Fruit fly (Drosophila melanogaster) whole organism, wandering third instar larva: Measurements from ENCODE around the gene CG17477.

Experiments used
- Abd-B ChIP-seq: fragments of >200 bp; optimal IDR thresholded peaks from 2 replicates; lab custom pipeline; 2017; ENCODE audit warnings: missing biosample characterization, missing genetic modification characterization
- Mio ChIP-seq: sonication (Bioruptor generic); optimal IDR thresholded peaks from 2 replicates; lab custom pipeline; 2016; ENCODE audit warnings: missing biosample characterization, missing genetic modification characterization
- psq ChIP-seq: fragments of 200-800 bp; sonication (Bioruptor generic); optimal IDR thresholded peaks from 3 replicates; lab custom pipeline; 2017; ENCODE audit warnings: missing biosample characterization, mild to moderate bottlenecking, missing genetic modification characterization, moderate library complexity
- rgr ChIP-seq: fragments of 200-800 bp; sonication (Bioruptor generic); optimal IDR thresholded peaks from 3 replicates; lab custom pipeline; 2016; ENCODE audit warnings: missing biosample characterization, mild to moderate bottlenecking, missing genetic modification characterization

dm6 chr3R:17080666-17081358 is 45.9 kb downstream of the CG17477 start:
- TF ChIP-seq psq (GFP tag; lab: Kevin White, UChicago), result peak; percentile 89
- TF ChIP-seq Abd-B (GFP tag; lab: Kevin White, UChicago), result no peak
- TF ChIP-seq Mio, result peak; percentile 46
- peak; percentile 94 for TF ChIP-seq rgr (GFP tag; lab: Kevin White, UChicago)
